Fruit fly (Drosophila melanogaster): ENCODE measurements around the gene brk.

The brk gene

DNA sequence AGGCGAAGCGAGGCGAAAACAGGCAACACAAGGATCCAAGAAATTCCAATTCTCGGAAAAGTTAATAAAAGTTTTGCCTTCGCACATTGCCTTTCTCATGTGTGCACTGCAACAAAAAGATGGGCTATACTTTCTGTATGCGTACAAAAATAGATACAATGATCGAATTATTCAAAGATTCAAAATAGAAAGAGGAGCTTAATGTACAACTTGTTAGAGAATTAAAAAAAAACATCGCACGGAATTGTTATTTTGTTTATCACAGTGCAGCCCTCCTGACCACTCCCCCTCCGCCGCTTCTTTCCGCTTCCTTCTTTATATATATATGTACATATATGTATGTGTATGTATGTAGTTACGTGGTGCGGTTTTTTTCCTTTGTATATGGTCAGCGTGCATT, 5.4 kb upstream of the brk start (continued):
- TF ChIP-seq CG8924 (tag; optimal IDR thresholded peaks at IDR 0.05) = no peak
- TF ChIP-seq lbe (GFP tag; optimal IDR thresholded peaks at IDR 0.05) = peak; percentile 89
- TF ChIP-seq CG13424 (tag; optimal IDR thresholded peaks at IDR 0.05) = peak; percentile 27
- no peak for TF ChIP-seq CG13123 (GFP tag; optimal IDR thresholded peaks at IDR 0.05)

DNA sequence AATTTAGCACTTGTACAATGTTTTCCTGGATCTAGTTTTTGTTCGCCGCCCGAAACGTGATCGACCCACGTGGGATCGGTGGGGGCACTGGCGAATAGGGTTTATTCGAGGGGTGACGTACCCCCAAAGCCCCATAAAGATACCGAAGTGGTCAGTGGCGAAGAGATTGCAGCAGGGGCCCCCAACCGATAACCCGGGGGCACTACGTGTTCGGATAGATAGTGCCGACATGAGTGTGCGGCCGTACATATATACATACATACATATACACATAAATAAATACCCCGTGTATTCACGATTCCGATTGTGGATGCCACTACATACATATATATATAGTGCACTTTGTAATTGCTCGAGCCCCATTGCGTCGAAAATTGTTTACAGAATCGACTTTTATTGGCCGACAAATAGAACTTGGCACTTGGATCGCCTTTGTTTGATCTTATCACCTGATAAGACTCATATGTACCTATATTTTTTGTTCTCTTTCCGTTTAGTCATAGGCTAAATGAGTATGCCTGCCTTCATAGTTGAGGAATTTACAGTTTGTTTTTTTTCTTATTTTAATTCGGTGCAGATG, 3.8 kb upstream of the brk start:
- no peak for TF ChIP-seq CG32532 (GFP tag; IDR thresholded peaks at IDR 0.05)
- TF ChIP-seq ems (GFP tag; optimal IDR thresholded peaks at IDR 0.05) = no peak
- peak; percentile 70 for TF ChIP-seq cwo (GFP tag; optimal IDR thresholded peaks at IDR 0.05)
- TF ChIP-seq CG32767 (GFP tag; IDR thresholded peaks at IDR 0.05) = 0 out of 2 replicates have a peak, but pooled peaks have one; percentile 12
- peak; percentile 29 for TF ChIP-seq exex (tag; optimal IDR thresholded peaks at IDR 0.05)
- TF ChIP-seq sug (tag; optimal IDR thresholded peaks at IDR 0.05) = peak; percentile 89
- TF ChIP-seq crol (GFP tag; IDR thresholded peaks at IDR 0.05) = peak; percentile 47; the same call in 1 of the 2 replicates
- TF ChIP-seq CG10209 (GFP tag; optimal IDR thresholded peaks at IDR 0.05) = peak; percentile 0
- TF ChIP-seq grn (GFP tag; optimal IDR thresholded peaks at IDR 0.05) = peak; percentile 57
- no peak for TF ChIP-seq E2f2 (GFP tag; IDR thresholded peaks at IDR 0.05)
- TF ChIP-seq Hr78 (GFP tag; optimal IDR thresholded peaks at IDR 0.05) = peak in 1 of 2 experiments; percentile 67
- peak; percentile 47 for TF ChIP-seq sens (GFP tag)
- TF ChIP-seq cg (GFP tag; optimal IDR thresholded peaks at IDR 0.05) = peak; percentile 47
- 0 out of 3 replicates have a peak, but pooled peaks have one; percentile 39 for TF ChIP-seq CG6175 (GFP tag; IDR thresholded peaks at IDR 0.05)
- peak; percentile 51; the same call in 1 of the 2 replicates for TF ChIP-seq GATAe (GFP tag; conservative IDR thresholded peaks at IDR 0.05)
- TF ChIP-seq nom (GFP tag; optimal IDR thresholded peaks at IDR 0.05) = peak; percentile 28
- TF ChIP-seq Elba2 (GFP tag; optimal IDR thresholded peaks at IDR 0.05) = no peak
- TF ChIP-seq grau (tag; optimal IDR thresholded peaks at IDR 0.05) = no peak
- peak; percentile 13 for TF ChIP-seq sd (tag; optimal IDR thresholded peaks at IDR 0.05)
- 0 out of 4 replicates have a peak, but pooled peaks have one; percentile 19 for TF ChIP-seq chinmo (GFP tag; IDR thresholded peaks at IDR 0.05; ENCODE audit: partially characterized antibody)
- no peak for TF ChIP-seq Dbx (GFP tag; IDR thresholded peaks at IDR 0.05)
- TF ChIP-seq toy (GFP tag; IDR thresholded peaks at IDR 0.05) = no peak
- peak; percentile 69 for TF ChIP-seq Med (GFP tag)
- TF ChIP-seq bsh (GFP tag; optimal IDR thresholded peaks at IDR 0.05) = no peak

- TF ChIP-seq hkb (optimal IDR thresholded peaks at IDR 0.05) (no peak), hkb (GFP tag; IDR thresholded peaks at IDR 0.05) (no peak), E2f2 (GFP tag; IDR thresholded peaks at IDR 0.05) (no peak), row (GFP tag; IDR thresholded peaks at IDR 0.05) (0 out of 3 replicates have a peak, but pooled peaks have one; percentile 8), lbe (GFP tag; optimal IDR thresholded peaks at IDR 0.05) (peak; percentile 26), CG32767 (GFP tag; IDR thresholded peaks at IDR 0.05) (no peak), CG10431 (GFP tag; optimal IDR thresholded peaks at IDR 0.05) (no peak), bsh (GFP tag; optimal IDR thresholded peaks at IDR 0.05) (peak in 1 of 2 experiments; percentile 58), CG10959 (GFP tag; IDR thresholded peaks at IDR 0.05) (no peak), Mrtf (GFP tag; IDR thresholded peaks at IDR 0.05) (no peak), gem (tag; optimal IDR thresholded peaks at IDR 0.05) (peak; percentile 38), NC2α (GFP tag; optimal IDR thresholded peaks at IDR 0.05) (no peak), Vsx1 (GFP tag; optimal IDR thresholded peaks at IDR 0.05) (peak; percentile 7), CG32772 (GFP tag; IDR thresholded peaks at IDR 0.05) (peak; percentile 64), crol (GFP tag; IDR thresholded peaks at IDR 0.05) (peak; percentile 93), CG17186 (GFP tag; optimal IDR thresholded peaks at IDR 0.05) (no peak), sug (tag; optimal IDR thresholded peaks at IDR 0.05) (no peak), shn (GFP tag; optimal IDR thresholded peaks at IDR 0.05) (peak; percentile 28), sima (GFP tag; optimal IDR thresholded peaks at IDR 0.05) (no peak), CG2120 (GFP tag; optimal IDR thresholded peaks at IDR 0.05) (no peak), Rfx (GFP tag; IDR thresholded peaks at IDR 0.05) (no peak), pros (GFP tag; optimal IDR thresholded peaks at IDR 0.05) (peak; percentile 96), CG32532 (GFP tag; IDR thresholded peaks at IDR 0.05) (no peak), CkIIα-i1 (GFP tag; IDR thresholded peaks at IDR 0.05) (no peak), Med (GFP tag) (peak; percentile 66), dmrt11E (tag; optimal IDR thresholded peaks at IDR 0.05) (peak; percentile 19), sens (GFP tag) (peak; percentile 53)
Observed at dm6 chrX:7304798-7305447, 2.8 kb upstream of the brk start.
